Worm (Caenorhabditis elegans) whole organism, late embryonic: ENCODE results near the gene mam-6.

Experiments used
- F13H6.1 ChIP-seq: sonication (generic microtip); optimal IDR thresholded peaks from 2 replicates; lab custom pipeline; 2016; ENCODE audit warnings: missing genetic modification characterization, missing compliant biosample characterization
- T23F11.4 ChIP-seq: fragments of 200-800 bp; sonication (Bioruptor generic); optimal IDR thresholded peaks from 2 replicates; lab custom pipeline; 2018; ENCODE audit warnings: mild to moderate bottlenecking, missing genetic modification characterization, missing compliant biosample characterization
- ahr-1 ChIP-seq: sonication (generic microtip); optimal IDR thresholded peaks from 2 replicates; lab custom pipeline; 2016; ENCODE audit warnings: missing genetic modification characterization, missing compliant biosample characterization
- ama-1 ChIP-seq: fragments of 150-350 bp; optimal IDR thresholded peaks from 2 replicates; lab custom pipeline; 2014
- ceh-14 ChIP-seq: sonication (generic microtip); optimal IDR thresholded peaks from 2 replicates; lab custom pipeline; 2016; ENCODE audit warnings: missing genotype, missing genetic modification characterization, missing compliant biosample characterization
- ceh-19 ChIP-seq: fragments of 200-800 bp; sonication (Bioruptor generic); optimal IDR thresholded peaks from 2 replicates; lab custom pipeline; 2018; ENCODE audit warnings: mild to moderate bottlenecking, missing genetic modification characterization, missing compliant biosample characterization
- ceh-2 ChIP-seq: sonication (generic microtip); optimal IDR thresholded peaks from 2 replicates; lab custom pipeline; 2016; ENCODE audit warnings: missing genotype, missing genetic modification characterization, missing compliant biosample characterization
- ceh-22 ChIP-seq: sonication (generic microtip); optimal IDR thresholded peaks from 2 replicates; lab custom pipeline; 2017; ENCODE audit warnings: missing biosample characterization, missing genetic modification characterization
- ceh-24 ChIP-seq: sonication (generic microtip); optimal IDR thresholded peaks from 2 replicates; lab custom pipeline; 2016; ENCODE audit warnings: mild to moderate bottlenecking, missing genetic modification characterization, missing compliant biosample characterization
- ceh-30 ChIP-seq: fragments of 150-350 bp; optimal IDR thresholded peaks from 2 replicates; lab custom pipeline; 2014; ENCODE audit warnings: missing biosample characterization, missing genetic modification characterization
- ceh-31 ChIP-seq: sonication (generic microtip); optimal IDR thresholded peaks from 2 replicates; lab custom pipeline; 2016; ENCODE audit warnings: missing genetic modification characterization, missing compliant biosample characterization
- ceh-34 ChIP-seq: sonication (generic microtip); optimal IDR thresholded peaks from 2 replicates; lab custom pipeline; 2016; ENCODE audit warnings: mild to moderate bottlenecking, missing genetic modification characterization, missing compliant biosample characterization
- ceh-45 ChIP-seq: fragments of 200-800 bp; sonication (Bioruptor generic); IDR thresholded peaks from 2 replicates; pipeline ENCODE4 v1.3.6; 2022; ENCODE audit warnings: missing genetic modification reagents, missing genetic modification characterization, missing compliant biosample characterization
- ceh-6 ChIP-seq: fragments of 200-800 bp; sonication (Bioruptor generic); optimal IDR thresholded peaks from 2 replicates; lab custom pipeline; 2018; ENCODE audit warnings: mild to moderate bottlenecking, missing genetic modification characterization, missing compliant biosample characterization
- che-1 ChIP-seq: sonication (generic microtip); optimal IDR thresholded peaks from 2 replicates; lab custom pipeline; 2016; ENCODE audit warnings: mild to moderate bottlenecking, missing genetic modification characterization, missing compliant biosample characterization
- dve-1 ChIP-seq: sonication (generic microtip); optimal IDR thresholded peaks from 2 replicates; lab custom pipeline; 2017; ENCODE audit warnings: antibody characterized with exemption, mild to moderate bottlenecking, missing genetic modification characterization, missing compliant biosample characterization
- elt-2 ChIP-seq: sonication (generic microtip); optimal IDR thresholded peaks from 2 replicates; lab custom pipeline; 2016; ENCODE audit warnings: missing genetic modification reagents, missing genetic modification characterization, missing compliant biosample characterization
- elt-4 ChIP-seq: sonication (generic microtip); optimal IDR thresholded peaks from 2 replicates; lab custom pipeline; 2016; ENCODE audit warnings: missing genetic modification characterization, missing compliant biosample characterization
- eyg-1 ChIP-seq: sonication (generic microtip); optimal IDR thresholded peaks from 2 replicates; lab custom pipeline; 2016; ENCODE audit warnings: missing genotype, missing genetic modification characterization, missing compliant biosample characterization
- gmeb-2 ChIP-seq: sonication (generic microtip); optimal IDR thresholded peaks from 2 replicates; lab custom pipeline; 2016; ENCODE audit warnings: missing genetic modification characterization, inconsistent platforms, missing compliant biosample characterization
- hlh-13 ChIP-seq: fragments of 200-800 bp; sonication (Bioruptor generic); optimal IDR thresholded peaks from 2 replicates; lab custom pipeline; 2018; ENCODE audit warnings: mild to moderate bottlenecking, missing genetic modification characterization, missing compliant biosample characterization
- hlh-15 ChIP-seq: sonication (generic microtip); optimal IDR thresholded peaks from 2 replicates; lab custom pipeline; 2016; ENCODE audit warnings: missing genetic modification characterization, missing compliant biosample characterization
- hlh-6 ChIP-seq: sonication (generic microtip); optimal IDR thresholded peaks from 2 replicates; lab custom pipeline; 2016; ENCODE audit warnings: missing genotype, missing genetic modification characterization, missing compliant biosample characterization
- hlh-8 ChIP-seq: sonication (generic microtip); optimal IDR thresholded peaks from 2 replicates; lab custom pipeline; 2016; ENCODE audit warnings: missing genotype, missing genetic modification characterization, missing compliant biosample characterization
- lin-11 ChIP-seq: fragments of 200-800 bp; sonication (Bioruptor generic); optimal IDR thresholded peaks from 2 replicates; lab custom pipeline; 2018; ENCODE audit warnings: mild to moderate bottlenecking, missing genetic modification characterization, missing compliant biosample characterization
- madf-2 ChIP-seq: sonication (generic microtip); optimal IDR thresholded peaks from 2 replicates; lab custom pipeline; 2017; ENCODE audit warnings: missing genetic modification characterization, missing compliant biosample characterization
- mec-3 ChIP-seq: sonication (generic microtip); optimal IDR thresholded peaks from 2 replicates; lab custom pipeline; 2016; ENCODE audit warnings: borderline replicate concordance, missing genetic modification characterization, missing compliant biosample characterization
- nfya-1 ChIP-seq: sonication (generic microtip); optimal IDR thresholded peaks from 2 replicates; lab custom pipeline; 2017; ENCODE audit warnings: missing genetic modification characterization, mild to moderate bottlenecking, missing compliant biosample characterization, antibody characterized with exemption, moderate library complexity
- nhr-232 ChIP-seq: sonication (generic microtip); optimal IDR thresholded peaks from 2 replicates; lab custom pipeline; 2016; ENCODE audit warnings: missing genetic modification characterization, missing compliant biosample characterization
- npax-4 ChIP-seq: sonication (generic microtip); optimal IDR thresholded peaks from 2 replicates; lab custom pipeline; 2016; ENCODE audit warnings: missing genetic modification characterization, missing compliant biosample characterization
- odd-2 ChIP-seq: sonication (generic microtip); optimal IDR thresholded peaks from 2 replicates; lab custom pipeline; 2017; ENCODE audit warnings: antibody characterized with exemption, mild to moderate bottlenecking, missing genetic modification characterization, missing compliant biosample characterization
- pax-1 ChIP-seq: fragments of 150-350 bp; optimal IDR thresholded peaks from 2 replicates; lab custom pipeline; 2014; ENCODE audit warnings: missing biosample characterization, missing genetic modification characterization
- pha-2 ChIP-seq: sonication (generic microtip); optimal IDR thresholded peaks from 2 replicates; lab custom pipeline; 2017; ENCODE audit warnings: mild to moderate bottlenecking, missing genetic modification characterization, missing compliant biosample characterization
- pha-4 ChIP-seq: fragments of 150-350 bp; optimal IDR thresholded peaks from 2 replicates; lab custom pipeline; 2018; ENCODE audit warnings: missing biosample characterization, missing genetic modification reagents, missing genetic modification characterization
- pqm-1 ChIP-seq: sonication (generic microtip); optimal IDR thresholded peaks from 2 replicates; lab custom pipeline; 2016; ENCODE audit warnings: missing genetic modification characterization, missing compliant biosample characterization
- pros-1 ChIP-seq: fragments of 150-350 bp; optimal IDR thresholded peaks from 2 replicates; lab custom pipeline; 2014; ENCODE audit warnings: missing biosample characterization, missing genetic modification reagents, missing genetic modification characterization
- ref-2 ChIP-seq: sonication (generic microtip); optimal IDR thresholded peaks from 2 replicates; lab custom pipeline; 2016; ENCODE audit warnings: missing genetic modification characterization, missing compliant biosample characterization
- sdc-2 ChIP-seq: sonication (generic microtip); optimal IDR thresholded peaks from 2 replicates; lab custom pipeline; 2016; ENCODE audit warnings: missing genotype, missing genetic modification characterization, missing compliant biosample characterization
- syd-9 ChIP-seq: sonication (generic microtip); optimal IDR thresholded peaks from 2 replicates; lab custom pipeline; 2016; ENCODE audit warnings: mild to moderate bottlenecking, missing genetic modification characterization, moderate library complexity, missing compliant biosample characterization
- tbx-2 ChIP-seq: sonication (generic microtip); optimal IDR thresholded peaks from 2 replicates; lab custom pipeline; 2016; ENCODE audit warnings: missing genetic modification characterization, missing compliant biosample characterization
- tbx-7 ChIP-seq: sonication (generic microtip); optimal IDR thresholded peaks from 2 replicates; lab custom pipeline; 2016; ENCODE audit warnings: missing genotype, missing genetic modification characterization, missing compliant biosample characterization
- ttx-3 ChIP-seq: sonication (generic microtip); optimal IDR thresholded peaks from 2 replicates; lab custom pipeline; 2016; ENCODE audit warnings: missing genetic modification reagents, missing genetic modification characterization, missing compliant biosample characterization
- unc-3 ChIP-seq, 2 experiments: fragments of 200-800 bp in 1 of 2; sonication (Bioruptor generic) in 1 of 2; sonication (generic microtip) in 1 of 2; conservative IDR thresholded peaks in 1 of 2; optimal IDR thresholded peaks in 1 of 2; 2 replicates each; pipeline versions ENCODE4 v1.3.6 to Lab custom; 2016 to 2022; ENCODE audit warnings: missing compliant biosample characterization in 2 of 2, missing genetic modification characterization in 2 of 2, missing genetic modification reagents in 1 of 2
- unc-42 ChIP-seq: sonication (generic microtip); optimal IDR thresholded peaks from 2 replicates; lab custom pipeline; 2016; ENCODE audit warnings: missing genotype, missing genetic modification characterization, missing compliant biosample characterization

Gene mam-6

DNA sequence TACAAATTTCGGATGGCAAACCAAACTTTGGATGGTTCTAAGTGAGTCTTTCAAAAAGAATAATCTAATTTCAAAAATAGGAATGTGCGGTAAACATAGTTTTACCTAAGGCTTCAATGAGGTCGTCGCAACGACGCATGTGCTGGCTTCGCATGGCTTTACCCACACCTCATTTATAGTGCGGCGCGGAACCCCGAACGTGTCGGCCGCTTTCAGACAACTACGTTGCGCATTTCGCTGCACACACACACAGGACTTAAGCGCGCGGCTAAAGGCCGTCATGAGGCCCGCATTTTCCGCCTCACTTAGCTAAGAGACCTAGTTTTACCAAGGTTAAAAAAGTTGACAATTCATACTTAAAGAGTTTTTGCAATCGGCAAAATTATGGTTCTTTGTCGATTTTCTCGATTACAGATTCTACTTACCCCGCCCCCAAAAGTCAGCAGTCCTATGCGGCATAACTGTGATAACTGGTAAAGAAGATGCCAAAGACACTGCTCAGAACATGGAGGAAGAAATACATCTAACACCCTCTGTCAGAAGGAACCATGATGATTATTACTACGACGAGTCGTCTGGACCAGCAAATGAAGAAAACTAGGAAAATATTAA, 23.7 kb upstream of the mam-6 start:
- TF ChIP-seq hlh-6 (no peak), odd-2 (tag; lab: Kevin White, UChicago) (no peak), pax-1 (no peak), mec-3 (tag; lab: Kevin White, UChicago) (no peak), pqm-1 (tag; lab: Kevin White, UChicago) (no peak), syd-9 (tag; lab: Kevin White, UChicago) (no peak), elt-2 (no peak), ceh-6 (no peak), nfya-1 (no peak), ceh-24 (tag; lab: Kevin White, UChicago) (no peak), nhr-232 (no peak), ceh-34 (tag; lab: Kevin White, UChicago) (no peak), eyg-1 (tag; lab: Kevin White, UChicago) (no peak), ahr-1 (tag; lab: Kevin White, UChicago) (no peak), sdc-2 (tag; lab: Kevin White, UChicago) (no peak), ttx-3 (tag; lab: Kevin White, UChicago) (no peak), ref-2 (no peak), gmeb-2 (tag; lab: Kevin White, UChicago) (no peak), ceh-14 (tag; lab: Kevin White, UChicago) (no peak)

DNA sequence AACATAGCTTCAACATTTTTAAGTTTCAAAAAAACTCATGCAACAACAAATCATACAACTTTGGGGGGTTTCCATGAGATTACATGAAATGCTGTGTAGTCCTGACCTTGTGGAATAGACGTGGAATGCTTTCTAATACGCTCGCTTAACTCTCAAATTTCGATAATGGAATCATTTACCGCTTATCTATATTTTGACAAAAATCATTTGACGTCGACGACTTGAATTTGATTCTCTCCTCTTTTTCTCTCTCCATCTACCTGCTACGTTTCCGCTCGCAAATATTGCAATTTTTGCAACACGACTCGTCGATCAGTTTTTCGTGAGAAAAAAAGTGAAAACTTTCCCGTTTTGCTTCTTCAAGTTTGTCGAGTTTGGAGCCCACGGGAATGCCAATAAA, 20.0 kb upstream of the mam-6 start, which contains the start of gene flr-4:
flr-4 (plus strand) TSS at position 275 of the 400 bp plus-strand sequence.
- TF ChIP-seq pha-2 = no peak
- TF ChIP-seq nhr-232 = no peak
- TF ChIP-seq ceh-24 (tag; lab: Kevin White, UChicago) = no peak
- no peak for TF ChIP-seq madf-2
- no peak for TF ChIP-seq mec-3 (tag; lab: Kevin White, UChicago)
- TF ChIP-seq ceh-31 (tag; lab: Kevin White, UChicago) = no peak
- TF ChIP-seq, all 69 proteins: peak for 0

ce11 chrX:15087752-15088151, 18.6 kb upstream of the mam-6 start:
- TF ChIP-seq ceh-2 (tag; lab: Kevin White, UChicago) = no peak
- TF ChIP-seq che-1 (tag; lab: Kevin White, UChicago) = no peak
- no peak for TF ChIP-seq ceh-24 (tag; lab: Kevin White, UChicago)
- no peak for TF ChIP-seq hlh-15 (tag; lab: Kevin White, UChicago)
- no peak for TF ChIP-seq ama-1 (lab: Kevin White, UChicago)
- TF ChIP-seq tbx-7 = no peak
- no peak for TF ChIP-seq pha-4 (tag; lab: Kevin White, UChicago)
- no peak for TF ChIP-seq npax-4 (tag; lab: Kevin White, UChicago)
- no peak for TF ChIP-seq ceh-30
- TF ChIP-seq F13H6.1 = no peak
- TF ChIP-seq elt-2 = no peak
- TF ChIP-seq sdc-2 (tag; lab: Kevin White, UChicago) = no peak
- TF ChIP-seq unc-42 (tag; lab: Kevin White, UChicago) = no peak
- TF ChIP-seq odd-2 (tag; lab: Kevin White, UChicago) = no peak
- TF ChIP-seq ceh-6 = no peak
- TF ChIP-seq T23F11.4 (GFP tag; lab: Kevin White, UChicago) = no peak
- TF ChIP-seq ref-2 = no peak
- TF ChIP-seq madf-2 = no peak
- TF ChIP-seq ceh-19 (GFP tag; lab: Kevin White, UChicago) = no peak

DNA sequence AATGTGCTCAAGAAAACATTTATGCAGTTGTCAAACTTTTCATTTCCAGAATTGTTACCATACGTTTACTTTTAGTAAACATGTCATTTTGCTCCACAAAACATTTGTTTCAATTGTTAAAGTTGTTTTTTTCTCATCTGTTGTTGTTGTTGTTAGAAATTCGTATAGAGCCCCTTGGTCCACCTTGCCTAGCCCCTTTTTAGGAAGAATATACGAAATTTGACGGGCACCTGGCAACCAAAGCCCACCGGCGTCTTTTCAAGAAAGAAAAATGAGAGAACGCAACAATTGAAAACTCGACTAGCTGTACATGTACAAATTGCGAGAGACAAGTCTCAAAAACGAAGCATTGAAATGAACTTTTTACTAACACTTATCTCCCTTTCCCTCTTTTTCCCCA, 15.3 kb upstream of the mam-6 start, which contains the start of gene F09B12.5:
F09B12.5 (plus strand) TSS at position 301 of the 400 bp plus-strand sequence.
- TF ChIP-seq hlh-8 (tag; lab: Kevin White, UChicago) (no peak), hlh-6 (no peak), nfya-1 (no peak), ttx-3 (tag; lab: Kevin White, UChicago) (no peak), pha-4 (tag; lab: Kevin White, UChicago) (no peak), tbx-7 (no peak), elt-4 (tag; lab: Kevin White, UChicago) (no peak), ceh-14 (tag; lab: Kevin White, UChicago) (no peak), lin-11 (tag; lab: Kevin White, UChicago) (no peak), ceh-22 (tag; lab: Kevin White, UChicago) (no peak), ceh-6 (no peak), unc-3 (GFP tag; conservative IDR thresholded peaks at IDR 0.05; lab: Robert Waterston, UW) (no peak), unc-3 (tag; optimal IDR thresholded peaks at IDR 0.05; lab: Kevin White, UChicago) (no peak), ceh-45 (GFP tag; lab: Robert Waterston, UW) (no peak), nhr-232 (no peak), pros-1 (no peak), dve-1 (no peak), hlh-13 (GFP tag; lab: Kevin White, UChicago) (no peak), pqm-1 (tag; lab: Kevin White, UChicago) (no peak), tbx-2 (tag; lab: Kevin White, UChicago) (no peak)
- TF ChIP-seq, all 69 proteins: peak for 0
